Worm (Caenorhabditis elegans) whole organism, L3 larva: ENCODE measurements around the gene F40G12.9.

Experiments
- R02D3.7 ChIP-seq: fragments of 150-350 bp; optimal IDR thresholded peaks from 2 replicates; lab custom pipeline; 2014; ENCODE audit warnings: missing biosample characterization, missing genetic modification characterization
- ZK546.5 ChIP-seq: sonication (generic microtip); optimal IDR thresholded peaks from 2 replicates; lab custom pipeline; 2017; ENCODE audit warnings: missing biosample characterization, missing genetic modification characterization
- ceh-16 ChIP-seq: sonication (generic microtip); optimal IDR thresholded peaks from 2 replicates; lab custom pipeline; 2017; ENCODE audit warnings: missing biosample characterization, missing genetic modification characterization
- ceh-28 ChIP-seq: fragments of 150-350 bp; optimal IDR thresholded peaks from 2 replicates; lab custom pipeline; 2014; ENCODE audit warnings: missing biosample characterization, missing genetic modification reagents, missing genetic modification characterization
- ceh-82 ChIP-seq: fragments of 150-350 bp; optimal IDR thresholded peaks from 2 replicates; lab custom pipeline; 2014; ENCODE audit warnings: missing biosample characterization, missing genetic modification characterization
- ceh-9 ChIP-seq: sonication (generic microtip); optimal IDR thresholded peaks from 2 replicates; lab custom pipeline; 2018; ENCODE audit warnings: missing biosample characterization, missing genetic modification characterization
- daf-12 ChIP-seq: fragments of 150-350 bp; optimal IDR thresholded peaks from 2 replicates; lab custom pipeline; 2014; ENCODE audit warnings: missing biosample characterization, missing genetic modification reagents, missing genetic modification characterization
- egl-27 ChIP-seq: sonication (generic microtip); optimal IDR thresholded peaks from 4 replicates; lab custom pipeline; 2017; ENCODE audit warnings: missing biosample characterization, missing genetic modification reagents, missing genetic modification characterization
- egl-5 ChIP-seq: fragments of 150-350 bp; optimal IDR thresholded peaks from 2 replicates; lab custom pipeline; 2017; ENCODE audit warnings: missing biosample characterization, missing genetic modification reagents, missing genetic modification characterization, inconsistent platforms
- elt-1 ChIP-seq: fragments of 150-350 bp; optimal IDR thresholded peaks from 2 replicates; lab custom pipeline; 2014; ENCODE audit warnings: missing biosample characterization, missing genetic modification characterization
- elt-3 ChIP-seq, 3 experiments: fragments of 150-350 bp in 1 of 3; sonication (generic microtip) in 2 of 3; optimal IDR thresholded peaks; 2 replicates in 2 of 3; 4 replicates in 1 of 3; lab custom pipeline; 2014 to 2017; ENCODE audit warnings: missing biosample characterization in 3 of 3, missing genetic modification characterization in 3 of 3
- fkh-10 ChIP-seq: sonication (generic microtip); optimal IDR thresholded peaks from 2 replicates; lab custom pipeline; 2017; ENCODE audit warnings: missing biosample characterization, missing genetic modification reagents, missing genetic modification characterization
- fkh-2 ChIP-seq: fragments of 150-350 bp; optimal IDR thresholded peaks from 2 replicates; lab custom pipeline; 2014; ENCODE audit warnings: missing biosample characterization, missing genetic modification reagents, missing genetic modification characterization
- fos-1 ChIP-seq: fragments of 150-350 bp; optimal IDR thresholded peaks from 2 replicates; lab custom pipeline; 2014; ENCODE audit warnings: missing biosample characterization, missing genetic modification characterization
- hmg-11 ChIP-seq: sonication (generic microtip); optimal IDR thresholded peaks from 2 replicates; lab custom pipeline; 2016; ENCODE audit warnings: missing genetic modification characterization, missing compliant biosample characterization
- lin-15B ChIP-seq: fragments of 150-350 bp; optimal IDR thresholded peaks from 2 replicates; lab custom pipeline; 2014; ENCODE audit warnings: missing biosample characterization, missing genetic modification characterization
- lin-39 ChIP-seq: fragments of 150-350 bp; optimal IDR thresholded peaks from 2 replicates; lab custom pipeline; 2018; ENCODE audit warnings: missing biosample characterization, missing genetic modification reagents, missing genetic modification characterization
- mdl-1 ChIP-seq: fragments of 150-350 bp; optimal IDR thresholded peaks from 2 replicates; lab custom pipeline; 2014; ENCODE audit warnings: missing biosample characterization, missing genetic modification characterization
- mml-1 ChIP-seq: fragments of 150-350 bp; sonication (generic microtip); optimal IDR thresholded peaks from 3 replicates; lab custom pipeline; 2014; ENCODE audit warnings: missing biosample characterization, missing genetic modification characterization
- nfya-1 ChIP-seq: sonication (generic microtip); optimal IDR thresholded peaks from 2 replicates; lab custom pipeline; 2017; ENCODE audit warnings: missing genetic modification characterization, mild to moderate bottlenecking, missing compliant biosample characterization, antibody characterized with exemption, moderate library complexity; ENCODE audit not compliant: insufficient read depth
- nhr-11 ChIP-seq: fragments of 150-350 bp; optimal IDR thresholded peaks from 2 replicates; lab custom pipeline; 2014; ENCODE audit warnings: missing biosample characterization, missing genetic modification characterization
- nhr-12 ChIP-seq: fragments of 150-350 bp; optimal IDR thresholded peaks from 2 replicates; lab custom pipeline; 2014; ENCODE audit warnings: missing biosample characterization, missing genetic modification characterization
- nhr-28 ChIP-seq: fragments of 150-350 bp; optimal IDR thresholded peaks from 2 replicates; lab custom pipeline; 2014; ENCODE audit warnings: missing biosample characterization, missing genetic modification characterization
- nhr-43 ChIP-seq: sonication (generic microtip); optimal IDR thresholded peaks from 2 replicates; lab custom pipeline; 2016; ENCODE audit warnings: mild to moderate bottlenecking, missing genetic modification characterization, missing compliant biosample characterization; ENCODE audit not compliant: poor library complexity, severe bottlenecking
- nhr-67 ChIP-seq: fragments of 150-350 bp; optimal IDR thresholded peaks from 2 replicates; lab custom pipeline; 2014; ENCODE audit warnings: missing biosample characterization, missing genetic modification characterization
- nhr-76 ChIP-seq: fragments of 150-350 bp; sonication (generic microtip); optimal IDR thresholded peaks from 5 replicates; lab custom pipeline; 2014; ENCODE audit warnings: missing biosample characterization, missing genetic modification characterization
- pha-4 ChIP-seq: fragments of 150-350 bp; optimal IDR thresholded peaks from 2 replicates; lab custom pipeline; 2014; ENCODE audit warnings: missing biosample characterization, missing genetic modification reagents, missing genetic modification characterization
- pqm-1 ChIP-seq: fragments of 150-350 bp; optimal IDR thresholded peaks from 2 replicates; lab custom pipeline; 2017; ENCODE audit warnings: missing biosample characterization, missing genetic modification characterization, inconsistent platforms
- sea-2 ChIP-seq: fragments of 150-350 bp; sonication (generic microtip); optimal IDR thresholded peaks from 4 replicates; lab custom pipeline; 2014; ENCODE audit warnings: missing biosample characterization, missing genetic modification reagents, missing genetic modification characterization
- skn-1 ChIP-seq: fragments of 150-350 bp; optimal IDR thresholded peaks from 2 replicates; lab custom pipeline; 2014; ENCODE audit warnings: missing biosample characterization, missing genetic modification characterization
- snpc-4 ChIP-seq: fragments of 150-350 bp; optimal IDR thresholded peaks from 2 replicates; lab custom pipeline; 2014; ENCODE audit warnings: missing biosample characterization, missing genetic modification characterization
- tbx-2 ChIP-seq: sonication (generic microtip); optimal IDR thresholded peaks from 2 replicates; lab custom pipeline; 2016; ENCODE audit warnings: mild to moderate bottlenecking, missing genetic modification characterization, missing compliant biosample characterization
- unc-39 ChIP-seq: sonication (generic microtip); optimal IDR thresholded peaks from 4 replicates; lab custom pipeline; 2017; ENCODE audit warnings: missing biosample characterization, missing genetic modification characterization
- unc-62 ChIP-seq: fragments of 150-350 bp; sonication (generic microtip); optimal IDR thresholded peaks from 4 replicates; lab custom pipeline; 2014; ENCODE audit warnings: missing biosample characterization, missing genetic modification reagents, missing genetic modification characterization
- zag-1 ChIP-seq: fragments of 150-350 bp; optimal IDR thresholded peaks from 2 replicates; lab custom pipeline; 2014; ENCODE audit warnings: missing biosample characterization, missing genetic modification characterization
- ztf-11 ChIP-seq: fragments of 150-350 bp; optimal IDR thresholded peaks from 2 replicates; lab custom pipeline; 2014; ENCODE audit warnings: missing biosample characterization, missing genetic modification characterization
- ztf-4 ChIP-seq: fragments of 150-350 bp; optimal IDR thresholded peaks from 2 replicates; lab custom pipeline; 2014; ENCODE audit warnings: missing biosample characterization, missing genetic modification characterization

F40G12.9 gene

DNA sequence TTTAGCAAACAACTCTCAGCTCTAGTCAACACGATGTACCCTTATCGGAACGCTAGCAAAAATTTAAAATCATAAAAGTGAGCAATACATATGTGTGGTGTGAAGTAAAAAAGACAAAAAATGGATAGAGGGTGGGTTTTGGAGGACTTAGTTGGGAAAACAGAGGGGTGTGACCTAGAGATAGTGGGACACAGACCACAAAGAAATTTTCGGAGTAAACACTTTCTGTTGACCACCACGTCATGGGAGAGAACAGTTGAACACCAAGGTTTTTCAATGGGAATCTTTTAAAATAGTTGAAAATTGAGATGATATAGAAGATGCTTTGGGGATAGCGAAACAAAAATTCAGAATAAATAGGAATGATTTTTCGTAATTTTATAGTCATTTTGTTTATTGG, 34.7 kb downstream of the F40G12.9 start:
- TF ChIP-seq snpc-4 (tag; lab: Kevin White, UChicago) (peak; percentile 41), pha-4 (peak; percentile 71), nfya-1 (tag; lab: Kevin White, UChicago) (peak; percentile 11), fkh-2 (tag; lab: Kevin White, UChicago) (no peak), ceh-9 (no peak)

DNA sequence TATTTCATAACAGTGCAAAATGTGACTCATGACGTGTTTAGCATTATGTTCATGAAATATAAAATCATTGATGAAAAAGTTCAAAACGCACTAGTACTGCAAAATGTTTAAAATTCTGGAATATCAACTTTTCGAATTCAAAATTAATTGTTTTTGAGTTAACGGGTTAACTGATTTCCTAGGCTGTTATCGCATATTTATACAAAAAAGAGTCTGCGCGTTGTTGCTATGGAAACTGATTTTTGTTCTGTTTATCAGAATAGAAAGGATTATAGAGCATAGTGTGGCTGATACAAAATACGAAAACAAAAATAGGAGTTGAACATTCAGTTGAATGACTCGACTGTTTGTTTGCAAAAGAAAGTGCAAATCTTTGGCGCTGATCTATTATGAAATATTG, 35.2 kb downstream of the F40G12.9 start:
- TF ChIP-seq elt-1 (tag; lab: Kevin White, UChicago) = no peak
- no peak for TF ChIP-seq lin-15B (tag; lab: Kevin White, UChicago)
- TF ChIP-seq ZK546.5 = no peak
- no peak for TF ChIP-seq nhr-43 (tag; lab: Kevin White, UChicago)
- no peak for TF ChIP-seq ceh-16 (tag; lab: Kevin White, UChicago)
- TF ChIP-seq ztf-11 = no peak
- no peak for TF ChIP-seq ztf-4 (tag; lab: Kevin White, UChicago)
- no peak for TF ChIP-seq nhr-12 (tag; lab: Kevin White, UChicago)
- no peak for TF ChIP-seq unc-62 (GFP tag; lab: Kevin White, UChicago)
- TF ChIP-seq mml-1 (tag; lab: Kevin White, UChicago) = no peak
- no peak for TF ChIP-seq pha-4
- TF ChIP-seq lin-39 (tag; lab: Kevin White, UChicago) = no peak

DNA sequence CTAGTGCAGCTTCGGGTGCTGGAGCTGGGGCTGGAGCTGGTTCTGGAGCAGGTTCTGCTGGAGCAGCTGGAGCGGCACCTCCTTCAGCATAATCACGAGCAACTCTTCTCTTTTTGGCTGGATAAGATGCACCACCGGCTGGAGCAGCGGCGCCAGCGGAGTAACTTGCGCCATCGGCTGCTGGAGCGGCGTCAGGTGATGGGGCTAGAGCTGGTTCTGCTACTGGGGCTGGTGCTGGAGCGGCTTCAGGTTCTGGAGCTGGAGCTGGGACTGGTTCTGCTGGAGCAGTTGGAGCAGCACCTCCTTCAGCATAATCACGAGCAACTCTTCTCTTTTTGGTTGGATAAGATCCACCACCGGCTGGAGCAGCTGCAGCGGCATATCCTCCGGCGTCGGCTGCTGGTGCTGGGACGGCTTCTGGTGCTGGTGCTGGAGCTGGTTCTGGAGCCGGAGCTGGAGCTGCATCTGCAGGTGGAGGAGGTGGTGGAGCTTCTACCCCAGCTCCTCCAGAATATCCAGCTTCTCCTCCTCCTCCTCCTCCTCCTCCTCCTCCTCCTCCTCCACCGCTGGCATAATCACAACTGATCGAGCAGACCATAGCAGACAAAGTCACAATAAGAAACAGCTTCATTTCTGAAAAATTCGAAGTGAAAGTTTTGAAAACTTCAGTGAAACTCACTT, 36.8 kb downstream of the F40G12.9 start, which contains the start of gene F47B8.13:
Gene F47B8.13 (minus strand): TSS at position 631 of the 681 bp plus-strand sequence.
- no peak for TF ChIP-seq fkh-10 (GFP tag; lab: Kevin White, UChicago)
- no peak for TF ChIP-seq sea-2
- TF ChIP-seq fkh-2 (tag; lab: Kevin White, UChicago) = no peak
- no peak for TF ChIP-seq ceh-28 (tag; lab: Kevin White, UChicago)
- no peak for TF ChIP-seq fos-1 (tag; lab: Kevin White, UChicago)
- TF ChIP-seq, all 47 proteins: peak for 0

ce11 chrV:14320246-14320645, 37.8 kb downstream of the F40G12.9 start, which contains the start of gene F47B8.14:
Gene F47B8.14, plus strand, starts transcription at chrV:14320546.
- TF ChIP-seq nhr-67 (no peak), nhr-12 (tag; lab: Kevin White, UChicago) (no peak), zag-1 (tag; lab: Kevin White, UChicago) (no peak), nhr-43 (tag; lab: Kevin White, UChicago) (no peak), unc-39 (tag; lab: Kevin White, UChicago) (no peak), pqm-1 (tag; lab: Kevin White, UChicago) (no peak), nhr-11 (tag; lab: Kevin White, UChicago) (no peak), tbx-2 (tag; lab: Kevin White, UChicago) (no peak), unc-62 (GFP tag; lab: Kevin White, UChicago) (no peak), mdl-1 (tag; lab: Kevin White, UChicago) (no peak)

- TF ChIP-seq snpc-4 (tag; lab: Kevin White, UChicago) (no peak), unc-62 (GFP tag; lab: Kevin White, UChicago) (no peak), nhr-76 (tag; lab: Kevin White, UChicago) (no peak), nhr-11 (tag; lab: Kevin White, UChicago) (no peak), egl-5 (tag; lab: Kevin White, UChicago) (no peak), egl-27 (no peak), R02D3.7 (tag; lab: Kevin White, UChicago) (no peak), lin-15B (tag; lab: Kevin White, UChicago) (no peak), elt-3 (tag; optimal IDR thresholded peaks at IDR 0.05; lab: Kevin White, UChicago) (no peak), nhr-43 (tag; lab: Kevin White, UChicago) (no peak), zag-1 (tag; lab: Kevin White, UChicago) (no peak), hmg-11 (no peak), skn-1 (tag; lab: Kevin White, UChicago) (no peak), elt-1 (tag; lab: Kevin White, UChicago) (no peak), unc-39 (tag; lab: Kevin White, UChicago) (no peak), daf-12 (tag; lab: Kevin White, UChicago) (no peak), nhr-28 (tag; lab: Kevin White, UChicago) (no peak), ztf-11 (no peak), ceh-82 (tag; lab: Kevin White, UChicago) (no peak)
Observed at ce11 chrV:14320730-14321319, 38.4 kb downstream of the F40G12.9 start.
